Fruit fly (Drosophila melanogaster): Measurements from ENCODE around the gene CG14742.

Gene CG14742

dm6 chr3R:12259013-12259412 is 44.7 kb downstream of the CG14742 start:
- TF ChIP-seq psq (optimal IDR thresholded peaks at IDR 0.05) (no peak), h (optimal IDR thresholded peaks at IDR 0.05) (no peak), insv (optimal IDR thresholded peaks at IDR 0.05) (no peak), ttk (optimal IDR thresholded peaks at IDR 0.05) (no peak), Myc (optimal IDR thresholded peaks at IDR 0.05) (no peak), Sin3A (optimal IDR thresholded peaks at IDR 0.05) (no peak)

DNA sequence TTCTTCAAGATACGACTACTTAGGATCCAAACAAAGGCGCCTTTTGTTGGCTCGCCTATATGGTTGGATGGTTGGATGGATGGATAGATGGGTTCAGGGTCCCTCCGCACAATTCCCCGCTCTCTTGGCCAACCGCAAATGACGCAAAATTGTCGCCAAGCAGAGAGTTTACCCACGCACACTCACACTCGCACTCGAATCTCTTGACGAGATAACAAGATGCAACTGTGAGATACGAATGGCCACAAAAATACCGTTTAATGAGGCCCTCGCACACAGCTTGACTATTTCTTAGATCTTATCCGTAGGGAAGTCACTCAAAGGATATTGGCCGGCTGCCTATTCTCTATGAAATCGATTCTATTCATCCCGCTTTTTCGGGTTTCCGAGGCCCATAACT is 45.5 kb downstream of the CG14742 start:
- no peak for TF ChIP-seq Sin3A (optimal IDR thresholded peaks at IDR 0.05)
- TF ChIP-seq psq (optimal IDR thresholded peaks at IDR 0.05): no peak

DNA sequence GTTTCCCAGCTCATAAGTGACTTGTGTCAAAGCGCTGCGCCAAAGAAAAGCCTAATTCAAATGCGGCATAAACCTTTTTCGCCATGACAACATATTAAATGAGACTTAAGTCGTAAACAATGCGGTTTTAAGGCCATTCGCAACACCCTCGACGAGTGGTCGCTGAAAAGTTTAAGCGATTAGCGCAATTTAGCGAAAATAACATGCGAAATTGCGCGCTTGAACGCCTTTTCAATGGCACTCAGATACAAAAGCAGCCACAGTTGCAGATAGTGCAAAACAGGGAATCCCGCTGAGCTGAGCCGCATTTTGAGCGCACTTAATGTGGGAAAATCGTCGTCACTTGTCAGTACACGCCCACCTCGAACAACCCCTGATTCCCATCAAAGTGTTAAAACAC is 46.4 kb downstream of the CG14742 start, which contains the start of gene CG44038:
CG44038 (plus strand) TSS at position 301 of the 400 bp plus-strand sequence.
- TF ChIP-seq Myc (optimal IDR thresholded peaks at IDR 0.05) (no peak), ttk (optimal IDR thresholded peaks at IDR 0.05) (no peak), h (optimal IDR thresholded peaks at IDR 0.05) (no peak), insv (optimal IDR thresholded peaks at IDR 0.05) (no peak), psq (optimal IDR thresholded peaks at IDR 0.05) (no peak), Sin3A (optimal IDR thresholded peaks at IDR 0.05) (no peak)
